Worm (Caenorhabditis elegans): ENCODE results near the gene dep-1.

dep-1 gene

DNA sequence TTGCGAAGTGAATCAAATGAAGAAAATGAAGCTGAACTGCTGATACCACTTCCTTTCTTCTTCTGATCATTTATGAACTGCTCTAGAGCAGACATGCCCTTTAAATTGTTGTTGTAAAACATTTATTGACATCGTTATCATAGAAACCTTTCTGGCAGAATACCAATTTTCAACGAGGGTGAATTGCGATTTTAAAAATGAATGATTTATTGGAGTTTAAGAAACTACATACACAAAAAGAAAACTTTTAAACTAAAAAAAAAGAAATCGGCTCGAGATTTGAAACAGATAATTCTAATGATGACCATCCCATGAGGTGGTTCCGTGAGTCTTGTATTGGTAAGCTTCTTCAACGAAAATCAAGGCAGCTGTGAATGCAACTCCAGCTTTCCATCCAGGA is 55.5 kb downstream of the dep-1 start, which contains the start of gene sftd-3:
sftd-3 (minus strand) TSS at position 101 of the 400 bp plus-strand sequence.
- TF ChIP-seq unc-62 (GFP tag; optimal IDR thresholded peaks at IDR 0.05) (no peak), elt-1 (tag; optimal IDR thresholded peaks at IDR 0.05; ENCODE audit: borderline replicate concordance, insufficient read depth) (no peak), pha-4 (tag; optimal IDR thresholded peaks at IDR 0.05) (no peak), ztf-11 (tag; optimal IDR thresholded peaks at IDR 0.05) (no peak)

DNA sequence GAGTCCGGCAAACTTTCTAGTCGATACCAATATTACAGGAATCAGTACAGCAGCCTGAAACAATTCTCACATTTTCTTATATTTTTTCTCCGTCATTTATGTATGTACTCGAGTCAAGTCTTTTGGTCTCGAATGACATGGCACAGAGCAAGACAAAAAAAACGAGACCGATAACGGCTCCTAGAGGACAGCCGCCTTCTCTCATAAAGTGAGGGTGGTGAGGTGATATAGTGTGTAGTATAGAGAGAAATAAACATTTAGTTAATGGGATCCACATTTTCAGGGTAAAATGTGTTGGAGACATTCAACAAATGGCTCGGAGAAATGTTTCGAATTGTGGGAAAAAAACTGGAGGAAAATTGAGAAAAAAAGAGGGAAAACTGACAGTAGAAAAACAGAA is 57.4 kb downstream of the dep-1 start:
- peak; percentile 53 for TF ChIP-seq hlh-1 (tag; optimal IDR thresholded peaks at IDR 0.05)
- no peak for TF ChIP-seq bed-3 (GFP tag; optimal IDR thresholded peaks at IDR 0.05)
- TF ChIP-seq unc-120 (tag; optimal IDR thresholded peaks at IDR 0.05; ENCODE audit: poor library complexity, severe bottlenecking): peak; percentile 29

DNA sequence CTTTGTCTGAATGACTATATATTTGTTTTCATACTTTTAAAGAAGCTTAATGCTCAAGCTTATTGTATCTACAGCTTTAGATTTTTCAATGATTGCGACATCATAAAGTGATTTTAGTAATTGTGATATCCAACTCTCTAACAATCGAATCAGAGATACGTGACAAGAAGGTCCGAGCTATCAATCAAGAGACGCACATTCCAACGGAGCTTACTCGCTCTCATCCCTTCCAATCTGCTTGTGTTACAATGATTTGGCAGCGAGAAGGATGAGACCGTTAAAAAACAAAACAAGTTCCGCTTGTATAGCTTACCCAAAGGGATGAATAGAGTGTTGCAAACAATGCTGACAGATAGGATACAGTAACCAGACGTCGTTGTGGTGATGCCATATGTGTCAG is 58.1 kb downstream of the dep-1 start:
- TF ChIP-seq nhr-76 (tag; optimal IDR thresholded peaks at IDR 0.05) (no peak), unc-62 (GFP tag; optimal IDR thresholded peaks at IDR 0.05) (peak; percentile 87)

DNA sequence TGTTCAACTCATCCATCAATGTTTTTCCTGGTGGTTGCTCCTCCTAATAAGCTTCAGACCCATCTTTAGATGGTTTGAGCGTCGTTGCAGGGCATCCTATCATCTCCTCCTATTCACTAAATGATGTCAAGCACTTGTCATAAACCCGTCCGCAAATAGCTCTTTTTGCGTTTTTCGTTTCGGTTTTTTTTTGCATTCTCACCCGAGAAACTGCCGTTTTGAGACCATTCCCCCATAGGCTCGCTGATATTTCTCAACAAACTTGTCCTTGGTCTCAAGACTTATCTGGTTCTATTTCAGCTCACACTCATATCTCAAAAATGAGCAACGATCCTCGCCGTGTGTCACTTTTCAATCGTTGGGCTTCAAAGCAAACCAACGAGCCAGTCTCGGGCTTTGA is 59.2 kb downstream of the dep-1 start, which contains the start of gene cal-2:
cal-2 (plus strand) TSS at position 301 of the 400 bp plus-strand sequence.
- TF ChIP-seq lsy-2 (tag; optimal IDR thresholded peaks at IDR 0.05) (no peak), sptf-1 (tag; optimal IDR thresholded peaks at IDR 0.05) (no peak), unc-62 (GFP tag; optimal IDR thresholded peaks at IDR 0.05) (no peak), unc-120 (tag; optimal IDR thresholded peaks at IDR 0.05; ENCODE audit: poor library complexity, severe bottlenecking) (no peak), nhr-2 (tag; optimal IDR thresholded peaks at IDR 0.05) (no peak)

DNA sequence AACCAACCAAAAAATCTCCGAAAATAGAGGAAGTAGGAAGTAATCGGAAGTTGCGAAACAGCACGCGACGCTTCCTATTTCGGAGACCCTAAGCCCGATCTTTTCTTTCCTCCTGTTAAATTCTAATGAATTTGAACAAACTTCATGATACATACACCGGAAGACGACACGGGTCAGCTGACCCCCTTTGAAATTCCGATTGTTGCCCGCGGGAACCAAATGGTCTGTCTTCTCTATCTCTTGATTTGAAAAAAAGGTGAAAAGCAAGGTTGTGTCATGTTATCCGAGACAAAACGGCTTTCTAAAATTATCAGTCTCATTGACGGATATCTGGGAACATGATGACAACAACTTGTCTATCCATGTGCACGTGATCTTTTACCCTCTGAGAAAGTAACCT is 60.5 kb downstream of the dep-1 start:
- no peak for TF ChIP-seq bed-3 (GFP tag; optimal IDR thresholded peaks at IDR 0.05)
- TF ChIP-seq nhr-76 (tag; optimal IDR thresholded peaks at IDR 0.05): no peak
- peak; percentile 21 for TF ChIP-seq unc-62 (GFP tag; optimal IDR thresholded peaks at IDR 0.05)
- TF ChIP-seq unc-120 (tag; optimal IDR thresholded peaks at IDR 0.05; ENCODE audit: poor library complexity, severe bottlenecking): peak; percentile 32
- no peak for TF ChIP-seq ham-2 (GFP tag; optimal IDR thresholded peaks at IDR 0.05)
- no peak for TF ChIP-seq pha-4 (tag; optimal IDR thresholded peaks at IDR 0.05)
- TF ChIP-seq hlh-1 (tag; optimal IDR thresholded peaks at IDR 0.05): peak; percentile 51

DNA sequence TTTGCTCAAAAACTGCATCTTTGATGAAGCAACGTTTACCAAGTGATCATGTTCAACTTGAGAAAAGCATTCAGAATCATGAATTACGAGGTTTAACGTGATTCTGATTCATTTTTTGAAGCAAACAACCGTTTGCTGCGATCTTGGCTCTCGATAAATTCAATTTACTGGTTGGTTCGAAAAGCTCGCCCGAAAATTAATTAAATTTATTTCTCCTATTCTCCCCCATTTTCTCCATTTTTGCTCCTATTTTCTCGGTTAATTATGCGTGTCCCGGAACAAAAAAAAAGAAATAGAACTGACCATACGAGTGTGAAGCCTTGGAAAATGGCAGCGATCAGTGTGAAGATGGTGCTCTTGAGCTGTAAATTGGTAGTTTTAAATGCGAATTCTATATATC is 62.7 kb downstream of the dep-1 start:
- TF ChIP-seq unc-39 (tag; optimal IDR thresholded peaks at IDR 0.05) (no peak), ces-1 (GFP tag; optimal IDR thresholded peaks at IDR 0.05) (peak; percentile 94)

Measured in whole organism, mixed stage, embryonic.